Fruit fly (Drosophila melanogaster) whole organism, embryonic: Measurements from ENCODE around the gene CG18744.

Source experiments
- Bteb2 ChIP-seq: fragments of 200-800 bp; sonication (Bioruptor generic); optimal IDR thresholded peaks from 2 replicates; lab custom pipeline; 2016; ENCODE audit warnings: missing biosample characterization, missing genetic modification characterization
- CG10654 ChIP-seq: fragments of 200-800 bp; sonication (Bioruptor generic); optimal IDR thresholded peaks from 2 replicates; lab custom pipeline; 2016; ENCODE audit warnings: missing biosample characterization, missing genetic modification characterization
- CG18262 ChIP-seq: fragments of 200-800 bp; optimal IDR thresholded peaks from 3 replicates; lab custom pipeline; 2019; ENCODE audit warnings: missing biosample characterization, mild to moderate bottlenecking, missing genetic modification characterization, moderate library complexity
- CG2678 ChIP-seq: fragments of 200-800 bp; sonication (Bioruptor generic); optimal IDR thresholded peaks from 3 replicates; lab custom pipeline; 2019; ENCODE audit warnings: missing biosample characterization, mild to moderate bottlenecking, missing genetic modification characterization, moderate library complexity
- CG3065 ChIP-seq: fragments of 200-800 bp; sonication (Bioruptor generic); optimal IDR thresholded peaks from 2 replicates; lab custom pipeline; 2016; ENCODE audit warnings: missing biosample characterization, missing genetic modification characterization
- CG3281 ChIP-seq: fragments of 200-800 bp; sonication (Bioruptor generic); optimal IDR thresholded peaks from 3 replicates; lab custom pipeline; 2017; ENCODE audit warnings: missing biosample characterization, mild to moderate bottlenecking, missing genetic modification characterization
- CG4617 ChIP-seq: fragments of 200-800 bp; sonication (Bioruptor generic); optimal IDR thresholded peaks from 3 replicates; lab custom pipeline; 2016; ENCODE audit warnings: missing biosample characterization, missing genetic modification characterization, borderline replicate concordance
- CG4854 ChIP-seq: fragments of 200-800 bp; sonication (Bioruptor generic); optimal IDR thresholded peaks from 2 replicates; lab custom pipeline; 2016; ENCODE audit warnings: missing biosample characterization, missing genetic modification characterization, inconsistent platforms
- CG6854 ChIP-seq: fragments of 200-800 bp; sonication (Bioruptor generic); optimal IDR thresholded peaks from 3 replicates; lab custom pipeline; 2017; ENCODE audit warnings: missing biosample characterization, mild to moderate bottlenecking, missing genetic modification characterization
- Eip74EF ChIP-seq, 2 experiments: fragments of 200-800 bp in 1 of 2; fragments of >200 bp in 1 of 2; sonication (Bioruptor generic) in 1 of 2; optimal IDR thresholded peaks; 2 replicates each; lab custom pipeline; 2017 to 2019; ENCODE audit warnings: missing biosample characterization in 2 of 2, missing genetic modification characterization in 2 of 2, mild to moderate bottlenecking in 1 of 2, moderate library complexity in 1 of 2
- HLH54F ChIP-seq: fragments of 200-800 bp; sonication (Bioruptor generic); optimal IDR thresholded peaks from 3 replicates; lab custom pipeline; 2016; ENCODE audit warnings: missing biosample characterization, missing genetic modification characterization
- Hmx ChIP-seq: fragments of 200-800 bp; sonication (Bioruptor generic); optimal IDR thresholded peaks from 2 replicates; lab custom pipeline; 2016; ENCODE audit warnings: missing biosample characterization, missing genetic modification characterization
- Meics ChIP-seq: fragments of 200-800 bp; sonication (Bioruptor generic); optimal IDR thresholded peaks from 2 replicates; lab custom pipeline; 2017; ENCODE audit warnings: missing biosample characterization, mild to moderate bottlenecking, missing genetic modification characterization
- Ravus ChIP-seq: fragments of 200-800 bp; sonication (Bioruptor generic); IDR thresholded peaks from 2 replicates; pipeline ENCODE4 v1.3.6; 2022; ENCODE audit warnings: missing biosample characterization, missing genetic modification characterization
- Rfx ChIP-seq: fragments of 200-800 bp; sonication (Bioruptor generic); IDR thresholded peaks from 2 replicates; pipeline ENCODE4 v1.3.6; 2022; ENCODE audit warnings: missing biosample characterization, missing genetic modification characterization
- Sox100B ChIP-seq: fragments of 200-800 bp; sonication (Bioruptor generic); optimal IDR thresholded peaks from 3 replicates; lab custom pipeline; 2018; ENCODE audit warnings: missing biosample characterization, mild to moderate bottlenecking, missing genetic modification characterization
- Xbp1 ChIP-seq: fragments of 200-800 bp; sonication (Bioruptor generic); optimal IDR thresholded peaks from 3 replicates; lab custom pipeline; 2016; ENCODE audit warnings: missing biosample characterization, mild to moderate bottlenecking, missing genetic modification characterization
- cato ChIP-seq: fragments of 200-800 bp; sonication (Bioruptor generic); optimal IDR thresholded peaks from 2 replicates; lab custom pipeline; 2016; ENCODE audit warnings: missing biosample characterization, missing genetic modification characterization, borderline replicate concordance
- ci ChIP-seq: fragments of 200-800 bp; sonication (Bioruptor generic); IDR thresholded peaks from 3 replicates; pipeline ENCODE4 v1.3.6; 2022; ENCODE audit warnings: missing biosample characterization, missing genetic modification characterization
- crc ChIP-seq: fragments of 200-800 bp; sonication (Bioruptor generic); optimal IDR thresholded peaks from 2 replicates; lab custom pipeline; 2016; ENCODE audit warnings: missing biosample characterization, missing genetic modification characterization
- dati ChIP-seq: fragments of 200-800 bp; sonication (Bioruptor generic); IDR thresholded peaks from 2 replicates; pipeline ENCODE4 v1.3.6; 2022; ENCODE audit warnings: missing biosample characterization, missing genetic modification characterization
- dysf ChIP-seq: fragments of 200-800 bp; sonication (Bioruptor generic); IDR thresholded peaks from 3 replicates; pipeline ENCODE4 v1.3.6; 2022; ENCODE audit warnings: missing biosample characterization, missing genetic modification characterization
- fd64A ChIP-seq: fragments of 200-800 bp; sonication (Bioruptor generic); optimal IDR thresholded peaks from 3 replicates; lab custom pipeline; 2018; ENCODE audit warnings: missing biosample characterization, mild to moderate bottlenecking, missing genetic modification characterization
- ftz-f1 ChIP-seq: fragments of 200-800 bp; sonication (Bioruptor generic); optimal IDR thresholded peaks from 2 replicates; lab custom pipeline; 2016; ENCODE audit warnings: missing biosample characterization, missing genetic modification characterization
- gce ChIP-seq: fragments of 200-800 bp; sonication (Bioruptor generic); IDR thresholded peaks from 3 replicates; pipeline ENCODE4 v1.3.6; 2022; ENCODE audit warnings: missing biosample characterization, missing genetic modification characterization
- grau ChIP-seq: fragments of 200-800 bp; optimal IDR thresholded peaks from 3 replicates; lab custom pipeline; 2019; ENCODE audit warnings: missing biosample characterization, mild to moderate bottlenecking, missing genetic modification characterization, moderate library complexity
- her ChIP-seq: fragments of 200-800 bp; sonication (Bioruptor generic); optimal IDR thresholded peaks from 2 replicates; lab custom pipeline; 2016; ENCODE audit warnings: missing biosample characterization, missing genetic modification characterization
- kay ChIP-seq: fragments of 200-800 bp; sonication (Bioruptor generic); optimal IDR thresholded peaks from 2 replicates; lab custom pipeline; 2016; ENCODE audit warnings: missing biosample characterization, missing genetic modification characterization
- lmd ChIP-seq: fragments of 200-800 bp; sonication (Bioruptor generic); IDR thresholded peaks from 2 replicates; pipeline ENCODE4 v1.3.6; 2022; ENCODE audit warnings: missing biosample characterization, missing genetic modification characterization
- lola ChIP-seq, 3 experiments: fragments of >200 bp in 2 of 3; fragments of 200-800 bp in 1 of 3; sonication (Bioruptor generic) in 1 of 3; optimal IDR thresholded peaks; 2 replicates each; lab custom pipeline; 2017 to 2019; ENCODE audit warnings: missing biosample characterization in 3 of 3, missing genetic modification characterization in 3 of 3, mild to moderate bottlenecking in 1 of 3, moderate library complexity in 1 of 3
- mirr ChIP-seq: fragments of 200-800 bp; sonication (Bioruptor generic); optimal IDR thresholded peaks from 3 replicates; lab custom pipeline; 2018; ENCODE audit warnings: missing biosample characterization, mild to moderate bottlenecking, missing genetic modification characterization
- prd ChIP-seq, 3 experiments: fragments of >200 bp in 2 of 3; fragments of 200-800 bp in 1 of 3; sonication (Bioruptor generic) in 1 of 3; optimal IDR thresholded peaks in 2 of 3; IDR thresholded peaks in 1 of 3; 2 replicates in 2 of 3; 3 replicates in 1 of 3; pipeline versions ENCODE4 v1.3.6 to Lab custom; 2017 to 2022; ENCODE audit warnings: missing biosample characterization in 1 of 3, missing genetic modification characterization in 1 of 3
- run ChIP-seq: fragments of 200-800 bp; sonication (Bioruptor generic); optimal IDR thresholded peaks from 3 replicates; lab custom pipeline; 2018; ENCODE audit warnings: missing biosample characterization, mild to moderate bottlenecking, missing genetic modification characterization
- stwl ChIP-seq: fragments of 200-800 bp; sonication (Bioruptor generic); optimal IDR thresholded peaks from 3 replicates; lab custom pipeline; 2018; ENCODE audit warnings: missing biosample characterization, mild to moderate bottlenecking, missing genetic modification characterization, moderate library complexity
- tll ChIP-seq, 2 experiments: fragments of 200-800 bp in 1 of 2; fragments of >200 bp in 1 of 2; sonication (Bioruptor generic) in 1 of 2; optimal IDR thresholded peaks; 2 replicates each; lab custom pipeline; 2017 to 2019; ENCODE audit warnings: missing biosample characterization in 2 of 2, missing genetic modification characterization in 2 of 2, mild to moderate bottlenecking in 1 of 2, moderate library complexity in 1 of 2
- tx ChIP-seq: fragments of 200-800 bp; sonication (Bioruptor generic); optimal IDR thresholded peaks from 2 replicates; lab custom pipeline; 2016; ENCODE audit warnings: missing biosample characterization, missing genetic modification characterization

Gene CG18744

DNA sequence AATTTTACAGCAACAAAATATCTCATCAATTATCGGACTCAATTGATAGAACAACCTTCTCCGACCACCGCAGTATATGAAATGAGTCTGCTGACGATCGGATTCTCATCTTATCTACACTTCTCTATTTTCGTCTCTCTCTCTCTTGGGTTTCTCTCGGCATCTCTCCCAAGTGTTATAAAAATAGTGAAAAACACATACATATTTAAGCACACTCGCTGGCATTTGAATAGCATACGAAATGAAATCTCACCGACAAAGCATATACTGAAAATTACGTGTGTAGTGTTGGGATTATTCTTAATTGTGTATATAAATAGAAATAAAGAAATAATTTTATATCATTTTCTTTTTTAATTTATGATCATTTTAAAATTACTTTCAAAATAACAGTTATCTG, 48.6 kb downstream of the CG18744 start, which contains the start of gene pyd3 (continued):
- TF ChIP-seq kay (GFP tag; lab: Kevin White, UChicago) (no peak), CG2678 (tag; lab: Kevin White, UChicago) (peak; percentile 50), CG6854 (GFP tag; lab: Kevin White, UChicago) (no peak), ci (no peak), CG18262 (tag; lab: Kevin White, UChicago) (no peak), fd64A (GFP tag; lab: Kevin White, UChicago) (no peak), dysf (GFP tag; lab: Robert Waterston, UW) (no peak), stwl (tag; lab: Kevin White, UChicago) (peak; percentile 31), Sox100B (peak; percentile 20), Eip74EF (GFP tag; optimal IDR thresholded peaks at IDR 0.05; lab: Kevin White, UChicago) (no peak), ftz-f1 (GFP tag; lab: Kevin White, UChicago) (no peak), Meics (peak; percentile 21), Bteb2 (GFP tag; lab: Kevin White, UChicago) (no peak), lmd (no peak), tll (GFP tag; optimal IDR thresholded peaks at IDR 0.05; lab: Kevin White, UChicago) (no peak), CG4854 (GFP tag; lab: Kevin White, UChicago) (no peak), gce (GFP tag; lab: Robert Waterston, UW) (no peak), CG3281 (GFP tag; lab: Kevin White, UChicago) (no peak), HLH54F (no peak), her (no peak), Rfx (GFP tag; lab: Robert Waterston, UW) (peak; percentile 41; the same call in 1 of the 2 replicates), mirr (GFP tag; lab: Kevin White, UChicago) (no peak), Ravus (no peak), crc (GFP tag; lab: Kevin White, UChicago) (no peak), run (tag; lab: Kevin White, UChicago) (no peak), Hmx (GFP tag; lab: Kevin White, UChicago) (no peak), dati (GFP tag; lab: Robert Waterston, UW) (no peak), cato (GFP tag; lab: Kevin White, UChicago) (no peak), Xbp1 (GFP tag; lab: Kevin White, UChicago) (no peak), CG10654 (GFP tag; lab: Kevin White, UChicago) (no peak), CG4617 (no peak), lola (GFP tag; optimal IDR thresholded peaks at IDR 0.05; lab: Kevin White, UChicago) (no peak), tx (no peak), prd (optimal IDR thresholded peaks at IDR 0.05; lab: Kevin White, UChicago) (no peak), prd (GFP tag; IDR thresholded peaks at IDR 0.05; lab: Robert Waterston, UW) (0 out of 3 replicates have a peak, but pooled peaks have one; percentile 29), CG3065 (no peak), grau (tag; lab: Kevin White, UChicago) (peak; percentile 56)
